Worm (Caenorhabditis elegans) whole organism, L2 larva: ENCODE results near the gene F41G3.5.
A peak's percentile ranks its signal among the peaks of the same experiment; 100 is the strongest.

ENCODE experiments used
- C34F6.9 ChIP-seq: fragments of 150-350 bp; optimal IDR thresholded peaks from 2 replicates; lab custom pipeline; 2014; ENCODE audit warnings: missing biosample characterization, missing genetic modification characterization
- F13H6.1 ChIP-seq: sonication (generic microtip); optimal IDR thresholded peaks from 2 replicates; lab custom pipeline; 2016; ENCODE audit warnings: missing genetic modification characterization, missing compliant biosample characterization
- R02D3.7 ChIP-seq: fragments of 150-350 bp; optimal IDR thresholded peaks from 2 replicates; lab custom pipeline; 2014; ENCODE audit warnings: missing biosample characterization, missing genetic modification characterization
- aly-2 ChIP-seq: fragments of 150-350 bp; optimal IDR thresholded peaks from 2 replicates; lab custom pipeline; 2014; ENCODE audit warnings: missing biosample characterization, missing genetic modification characterization
- blmp-1 ChIP-seq: sonication (generic microtip); optimal IDR thresholded peaks from 2 replicates; lab custom pipeline; 2017; ENCODE audit warnings: missing genetic modification characterization, mild to moderate bottlenecking, missing compliant biosample characterization, antibody characterized with exemption, moderate library complexity; ENCODE audit not compliant: insufficient read depth
- ceh-82 ChIP-seq: fragments of 150-350 bp; optimal IDR thresholded peaks from 2 replicates; lab custom pipeline; 2014; ENCODE audit warnings: missing biosample characterization, missing genetic modification characterization
- crh-2 ChIP-seq: sonication (generic microtip); optimal IDR thresholded peaks from 2 replicates; lab custom pipeline; 2017; ENCODE audit warnings: missing biosample characterization, missing genetic modification characterization
- egl-27 ChIP-seq: sonication (generic microtip); optimal IDR thresholded peaks from 3 replicates; lab custom pipeline; 2017; ENCODE audit warnings: missing biosample characterization, missing genetic modification reagents, missing genetic modification characterization
- elt-1 ChIP-seq: fragments of 150-350 bp; optimal IDR thresholded peaks from 2 replicates; lab custom pipeline; 2014; ENCODE audit warnings: missing biosample characterization, missing genetic modification characterization
- lin-11 ChIP-seq: fragments of 150-350 bp; sonication (generic microtip); optimal IDR thresholded peaks from 2 replicates; lab custom pipeline; 2014; ENCODE audit warnings: missing biosample characterization, missing genetic modification characterization, inconsistent platforms, mixed read lengths
- lin-13 ChIP-seq: fragments of 150-350 bp; optimal IDR thresholded peaks from 2 replicates; lab custom pipeline; 2014; ENCODE audit warnings: missing biosample characterization, missing genetic modification reagents, missing genetic modification characterization
- nhr-10 ChIP-seq: sonication (generic microtip); optimal IDR thresholded peaks from 2 replicates; lab custom pipeline; 2017; ENCODE audit warnings: missing biosample characterization, missing genetic modification characterization
- nhr-11 ChIP-seq: fragments of 150-350 bp; optimal IDR thresholded peaks from 2 replicates; lab custom pipeline; 2014; ENCODE audit warnings: missing biosample characterization, missing genetic modification characterization
- nhr-12 ChIP-seq: fragments of 150-350 bp; optimal IDR thresholded peaks from 2 replicates; lab custom pipeline; 2014; ENCODE audit warnings: missing biosample characterization, missing genetic modification characterization
- nhr-23 ChIP-seq: fragments of 150-350 bp; optimal IDR thresholded peaks from 2 replicates; lab custom pipeline; 2014; ENCODE audit warnings: missing biosample characterization, missing genetic modification reagents, missing genetic modification characterization
- peb-1 ChIP-seq: fragments of 150-350 bp; optimal IDR thresholded peaks from 2 replicates; lab custom pipeline; 2014; ENCODE audit warnings: missing biosample characterization, missing genetic modification characterization
- sem-4 ChIP-seq: fragments of 150-350 bp; optimal IDR thresholded peaks from 2 replicates; lab custom pipeline; 2014; ENCODE audit warnings: missing biosample characterization, missing genetic modification reagents, missing genetic modification characterization
- skn-1 ChIP-seq: sonication (generic microtip); optimal IDR thresholded peaks from 2 replicates; lab custom pipeline; 2017; ENCODE audit warnings: missing biosample characterization, missing genetic modification characterization
- sma-3 ChIP-seq: sonication (generic microtip); optimal IDR thresholded peaks from 2 replicates; lab custom pipeline; 2016; ENCODE audit warnings: missing genetic modification reagents, missing genetic modification characterization, missing compliant biosample characterization
- snpc-4 ChIP-seq: fragments of 150-350 bp; optimal IDR thresholded peaks from 2 replicates; lab custom pipeline; 2014; ENCODE audit warnings: missing biosample characterization, missing genetic modification characterization
- unc-39 ChIP-seq: fragments of 150-350 bp; optimal IDR thresholded peaks from 2 replicates; lab custom pipeline; 2014; ENCODE audit warnings: missing biosample characterization, missing genetic modification characterization
- unc-55 ChIP-seq: fragments of 150-350 bp; sonication (generic microtip); optimal IDR thresholded peaks from 3 replicates; lab custom pipeline; 2014; ENCODE audit warnings: missing biosample characterization, missing genetic modification reagents, missing genetic modification characterization
- unc-62 ChIP-seq: fragments of 150-350 bp; optimal IDR thresholded peaks from 2 replicates; lab custom pipeline; 2014; ENCODE audit warnings: missing biosample characterization, missing genetic modification reagents, missing genetic modification characterization
- zag-1 ChIP-seq: fragments of 150-350 bp; optimal IDR thresholded peaks from 2 replicates; lab custom pipeline; 2014; ENCODE audit warnings: missing biosample characterization, missing genetic modification characterization
- ztf-1 ChIP-seq: fragments of 200-800 bp; sonication (Bioruptor generic); conservative IDR thresholded peaks from 2 replicates; pipeline ENCODE4 v1.3.6; 2022; ENCODE audit warnings: missing genetic modification characterization, missing compliant biosample characterization
- ztf-11 ChIP-seq: sonication (generic microtip); optimal IDR thresholded peaks from 2 replicates; lab custom pipeline; 2017; ENCODE audit warnings: missing biosample characterization, missing genetic modification characterization

Gene F41G3.5

ce11 chrII:6782738-6783163 lies 36.2 kb downstream of the F41G3.5 start (continued):
- TF ChIP-seq nhr-10 (tag; lab: Kevin White, UChicago): no peak
- TF ChIP-seq lin-11 (tag; lab: Kevin White, UChicago): peak; percentile 64
- no peak for TF ChIP-seq aly-2 (tag; lab: Kevin White, UChicago)
- no peak for TF ChIP-seq snpc-4 (tag; lab: Kevin White, UChicago)
- no peak for TF ChIP-seq ztf-11 (tag; lab: Kevin White, UChicago)
- TF ChIP-seq sem-4 (tag; lab: Kevin White, UChicago): no peak
- peak; percentile 79 for TF ChIP-seq unc-55 (GFP tag; lab: Kevin White, UChicago)
- TF ChIP-seq unc-62 (GFP tag; lab: Kevin White, UChicago): no peak
- TF ChIP-seq F13H6.1 (tag; lab: Kevin White, UChicago): peak; percentile 39
- TF ChIP-seq C34F6.9 (tag; lab: Kevin White, UChicago): peak; percentile 96
- no peak for TF ChIP-seq egl-27 (tag; lab: Kevin White, UChicago)
- no peak for TF ChIP-seq nhr-12

ce11 chrII:6783377-6783829 lies 36.9 kb downstream of the F41G3.5 start, which contains the start of gene gldi-2:
TSS of gene gldi-2 (plus strand) at chrII:6783427.
- no peak for TF ChIP-seq ceh-82
- TF ChIP-seq lin-13 (GFP tag; lab: Kevin White, UChicago): no peak
- TF ChIP-seq blmp-1 (tag; lab: Kevin White, UChicago): no peak
- no peak for TF ChIP-seq nhr-11 (tag; lab: Kevin White, UChicago)
- no peak for TF ChIP-seq skn-1 (tag; lab: Kevin White, UChicago)
- no peak for TF ChIP-seq unc-39 (tag; lab: Kevin White, UChicago)
- TF ChIP-seq crh-2 (tag; lab: Kevin White, UChicago): no peak
- TF ChIP-seq zag-1 (tag; lab: Kevin White, UChicago): no peak
- no peak for TF ChIP-seq unc-55 (GFP tag; lab: Kevin White, UChicago)

- TF ChIP-seq unc-62 (GFP tag; lab: Kevin White, UChicago) (no peak), F13H6.1 (tag; lab: Kevin White, UChicago) (no peak), ztf-1 (GFP tag; lab: Robert Waterston, UW) (no peak), peb-1 (tag; lab: Kevin White, UChicago) (no peak), nhr-12 (no peak), unc-55 (GFP tag; lab: Kevin White, UChicago) (no peak), skn-1 (tag; lab: Kevin White, UChicago) (no peak)
Observed at ce11 chrII:6788672-6789298, 42.3 kb downstream of the F41G3.5 start, which contains the start of gene T13C2.3. TSS of gene T13C2.3 (plus strand) at chrII:6789248.

- TF ChIP-seq C34F6.9 (tag; lab: Kevin White, UChicago) (no peak), sem-4 (tag; lab: Kevin White, UChicago) (no peak), nhr-23 (tag; lab: Kevin White, UChicago) (no peak), R02D3.7 (no peak), unc-39 (tag; lab: Kevin White, UChicago) (no peak), elt-1 (tag; lab: Kevin White, UChicago) (no peak), sma-3 (GFP tag; lab: Kevin White, UChicago) (no peak), skn-1 (tag; lab: Kevin White, UChicago) (no peak), snpc-4 (tag; lab: Kevin White, UChicago) (no peak)
Observed at ce11 chrII:6791891-6792290, 45.4 kb downstream of the F41G3.5 start, which contains the start of gene T13C2.2. TSS of gene T13C2.2 (plus strand) at chrII:6792191.
